Worm (Caenorhabditis elegans) whole organism, L3 larva: ENCODE measurements around the gene C54D10.5.

Source experiments
- ZK546.5 ChIP-seq: sonication (generic microtip); optimal IDR thresholded peaks from 2 replicates; lab custom pipeline; 2017; ENCODE audit warnings: missing biosample characterization, missing genetic modification characterization
- elt-3 ChIP-seq, 3 experiments: fragments of 150-350 bp in 1 of 3; sonication (generic microtip) in 2 of 3; optimal IDR thresholded peaks; 2 replicates in 2 of 3; 4 replicates in 1 of 3; lab custom pipeline; 2014 to 2017; ENCODE audit warnings: missing biosample characterization in 3 of 3, missing genetic modification characterization in 3 of 3
- fkh-10 ChIP-seq: sonication (generic microtip); optimal IDR thresholded peaks from 2 replicates; lab custom pipeline; 2017; ENCODE audit warnings: missing biosample characterization, missing genetic modification reagents, missing genetic modification characterization
- mdl-1 ChIP-seq: fragments of 150-350 bp; optimal IDR thresholded peaks from 2 replicates; lab custom pipeline; 2014; ENCODE audit warnings: missing biosample characterization, missing genetic modification characterization
- nhr-23 ChIP-seq: fragments of 150-350 bp; optimal IDR thresholded peaks from 2 replicates; lab custom pipeline; 2014; ENCODE audit warnings: missing biosample characterization, missing genetic modification reagents, missing genetic modification characterization
- nhr-28 ChIP-seq: fragments of 150-350 bp; optimal IDR thresholded peaks from 2 replicates; lab custom pipeline; 2014; ENCODE audit warnings: missing biosample characterization, missing genetic modification characterization
- nhr-67 ChIP-seq: fragments of 150-350 bp; optimal IDR thresholded peaks from 2 replicates; lab custom pipeline; 2014; ENCODE audit warnings: missing biosample characterization, missing genetic modification characterization
- pha-4 ChIP-seq: fragments of 150-350 bp; optimal IDR thresholded peaks from 2 replicates; lab custom pipeline; 2014; ENCODE audit warnings: missing biosample characterization, missing genetic modification reagents, missing genetic modification characterization
- skn-1 ChIP-seq: fragments of 150-350 bp; optimal IDR thresholded peaks from 2 replicates; lab custom pipeline; 2014; ENCODE audit warnings: missing biosample characterization, missing genetic modification characterization
- snpc-4 ChIP-seq: fragments of 150-350 bp; optimal IDR thresholded peaks from 2 replicates; lab custom pipeline; 2014; ENCODE audit warnings: missing biosample characterization, missing genetic modification characterization
- tbx-2 ChIP-seq: sonication (generic microtip); optimal IDR thresholded peaks from 2 replicates; lab custom pipeline; 2016; ENCODE audit warnings: mild to moderate bottlenecking, missing genetic modification characterization, missing compliant biosample characterization
- unc-62 ChIP-seq: fragments of 150-350 bp; sonication (generic microtip); optimal IDR thresholded peaks from 4 replicates; lab custom pipeline; 2014; ENCODE audit warnings: missing biosample characterization, missing genetic modification reagents, missing genetic modification characterization
- zag-1 ChIP-seq: fragments of 150-350 bp; optimal IDR thresholded peaks from 2 replicates; lab custom pipeline; 2014; ENCODE audit warnings: missing biosample characterization, missing genetic modification characterization

- no peak for TF ChIP-seq pha-4 (tag; lab: Kevin White, UChicago)
- TF ChIP-seq mdl-1, result no peak
- no peak for TF ChIP-seq skn-1
- no peak for TF ChIP-seq elt-3 (tag; optimal IDR thresholded peaks at IDR 0.05; lab: Kevin White, UChicago)
- TF ChIP-seq fkh-10 (GFP tag; lab: Kevin White, UChicago), result no peak
- no peak for TF ChIP-seq unc-62 (GFP tag; lab: Kevin White, UChicago)
- TF ChIP-seq nhr-23 (tag; lab: Kevin White, UChicago), result no peak
- TF ChIP-seq nhr-28 (tag; lab: Kevin White, UChicago), result no peak
- no peak for TF ChIP-seq ZK546.5 (tag; lab: Kevin White, UChicago)
- TF ChIP-seq tbx-2 (tag; lab: Kevin White, UChicago), result no peak
- TF ChIP-seq zag-1, result no peak
- no peak for TF ChIP-seq snpc-4 (tag; lab: Kevin White, UChicago)
- no peak for TF ChIP-seq nhr-67 (tag; lab: Kevin White, UChicago)
Measured at ce11 chrV:12429039-12429438, at the start of gene C54D10.5.
